Worm (Caenorhabditis elegans) whole organism, young adult: ENCODE measurements around the gene C40A11.2.

Source experiments
- B0019.2 ChIP-seq: fragments of 200-800 bp; sonication (Bioruptor generic); conservative IDR thresholded peaks from 2 replicates; pipeline ENCODE4 v1.3.6; 2022; ENCODE audit warnings: missing genetic modification reagents, missing genetic modification characterization, missing compliant biosample characterization
- egl-18 ChIP-seq: fragments of 200-800 bp; sonication (Bioruptor generic); IDR thresholded peaks from 2 replicates; pipeline ENCODE4 v1.3.6; 2022; ENCODE audit warnings: missing genetic modification reagents, missing genetic modification characterization, missing compliant biosample characterization

- no peak for TF ChIP-seq B0019.2 (GFP tag; lab: Robert Waterston, UW)
- TF ChIP-seq egl-18 = no peak
These were observed 29.9 kb downstream of the C40A11.2 start, which contains the start of gene gba-1 for ce11 chrII:2176688-2177087.
